Worm (Caenorhabditis elegans) whole organism, L1 larva: ENCODE measurements around the gene jkk-1.

Experiments used
- C16A3.4 ChIP-seq: fragments of 150-350 bp; optimal IDR thresholded peaks from 2 replicates; lab custom pipeline; 2014; ENCODE audit warnings: missing biosample characterization, missing genetic modification characterization
- C34B4.2 ChIP-seq: sonication (generic microtip); optimal IDR thresholded peaks from 2 replicates; lab custom pipeline; 2017; ENCODE audit warnings: mild to moderate bottlenecking, missing genetic modification characterization, missing compliant biosample characterization
- aha-1 ChIP-seq: fragments of 150-350 bp; optimal IDR thresholded peaks from 2 replicates; lab custom pipeline; 2014; ENCODE audit warnings: missing biosample characterization, missing genetic modification characterization
- alr-1 ChIP-seq: fragments of 200-800 bp; sonication (Bioruptor generic); optimal IDR thresholded peaks from 2 replicates; lab custom pipeline; 2018; ENCODE audit warnings: borderline replicate concordance, mild to moderate bottlenecking, missing genetic modification characterization, missing compliant biosample characterization
- aly-2 ChIP-seq: fragments of 150-350 bp; optimal IDR thresholded peaks from 2 replicates; lab custom pipeline; 2014; ENCODE audit warnings: missing biosample characterization, missing genetic modification characterization
- ama-1 ChIP-seq: fragments of 150-350 bp; optimal IDR thresholded peaks from 2 replicates; lab custom pipeline; 2014
- blmp-1 ChIP-seq: fragments of 150-350 bp; optimal IDR thresholded peaks from 2 replicates; lab custom pipeline; 2014; ENCODE audit warnings: missing biosample characterization, missing genetic modification characterization
- ceh-82 ChIP-seq, 3 experiments: fragments of 150-350 bp in 1 of 3; sonication (generic microtip) in 2 of 3; optimal IDR thresholded peaks; 2 replicates each; lab custom pipeline; 2014 to 2017; ENCODE audit warnings: missing biosample characterization in 3 of 3, missing genetic modification characterization in 3 of 3
- ceh-88 ChIP-seq: fragments of 200-800 bp; sonication (Bioruptor generic); IDR thresholded peaks from 2 replicates; pipeline ENCODE4 v1.3.6; 2022; ENCODE audit warnings: missing genetic modification characterization, missing compliant biosample characterization
- ceh-90 ChIP-seq: sonication (generic microtip); optimal IDR thresholded peaks from 2 replicates; lab custom pipeline; 2016; ENCODE audit warnings: missing genetic modification characterization, missing compliant biosample characterization
- dpl-1 ChIP-seq, 3 experiments: fragments of 150-350 bp in 2 of 3; sonication (generic microtip) in 1 of 3; optimal IDR thresholded peaks; 2 replicates each; lab custom pipeline; 2014 to 2017; ENCODE audit warnings: missing biosample characterization in 3 of 3, missing genetic modification characterization in 3 of 3, missing genetic modification reagents in 3 of 3
- egl-13 ChIP-seq: sonication (generic microtip); optimal IDR thresholded peaks from 2 replicates; lab custom pipeline; 2016; ENCODE audit warnings: missing genotype, missing genetic modification reagents, missing genetic modification characterization, missing compliant biosample characterization
- elt-2 ChIP-seq: sonication (generic microtip); optimal IDR thresholded peaks from 2 replicates; lab custom pipeline; 2016; ENCODE audit warnings: missing genetic modification characterization, mild to moderate bottlenecking, inconsistent platforms, missing compliant biosample characterization, missing genetic modification reagents
- elt-3 ChIP-seq, 6 experiments: fragments of 150-350 bp in 1 of 6; sonication (generic microtip); optimal IDR thresholded peaks; 2 replicates each; lab custom pipeline; 2017 to 2018; ENCODE audit warnings: missing biosample characterization in 6 of 6, missing genetic modification characterization in 6 of 6, inconsistent platforms in 1 of 6
- fkh-10 ChIP-seq: sonication (generic microtip); optimal IDR thresholded peaks from 2 replicates; lab custom pipeline; 2017; ENCODE audit warnings: missing biosample characterization, missing genetic modification reagents, missing genetic modification characterization
- hlh-17 ChIP-seq: fragments of 200-800 bp; sonication (Bioruptor generic); optimal IDR thresholded peaks from 2 replicates; lab custom pipeline; 2018; ENCODE audit warnings: missing genetic modification characterization, mild to moderate bottlenecking, missing compliant biosample characterization, moderate library complexity, borderline replicate concordance
- hlh-4 ChIP-seq: sonication (generic microtip); optimal IDR thresholded peaks from 2 replicates; lab custom pipeline; 2016; ENCODE audit warnings: mild to moderate bottlenecking, missing genetic modification characterization, missing compliant biosample characterization
- jun-1 ChIP-seq: fragments of 150-350 bp; optimal IDR thresholded peaks from 2 replicates; lab custom pipeline; 2014; ENCODE audit warnings: missing biosample characterization, missing genetic modification reagents, missing genetic modification characterization
- lin-13 ChIP-seq: fragments of 150-350 bp; optimal IDR thresholded peaks from 2 replicates; lab custom pipeline; 2014; ENCODE audit warnings: missing biosample characterization, missing genetic modification reagents, missing genetic modification characterization
- lin-14 ChIP-seq: fragments of 200-800 bp; sonication (Bioruptor generic); optimal IDR thresholded peaks from 2 replicates; lab custom pipeline; 2018; ENCODE audit warnings: mild to moderate bottlenecking, missing genetic modification characterization, moderate library complexity, missing compliant biosample characterization
- lin-15B ChIP-seq: fragments of 150-350 bp; sonication (generic microtip); optimal IDR thresholded peaks from 3 replicates; lab custom pipeline; 2014; ENCODE audit warnings: missing biosample characterization, missing genetic modification characterization
- lin-35 ChIP-seq, 2 experiments: fragments of 150-350 bp; optimal IDR thresholded peaks; 2 replicates each; lab custom pipeline; 2014; ENCODE audit warnings: missing biosample characterization in 2 of 2, missing genetic modification characterization in 2 of 2, missing genetic modification reagents in 2 of 2
- lsy-2 ChIP-seq, 2 experiments: fragments of 150-350 bp; optimal IDR thresholded peaks; 2 replicates each; lab custom pipeline; 2014; ENCODE audit warnings: missing biosample characterization in 2 of 2, missing genetic modification characterization in 2 of 2
- mab-9 ChIP-seq: fragments of 200-800 bp; sonication (Bioruptor generic); IDR thresholded peaks from 2 replicates; pipeline ENCODE4 v1.3.6; 2022; ENCODE audit warnings: missing genetic modification reagents, missing genetic modification characterization, missing compliant biosample characterization
- nhr-11 ChIP-seq: fragments of 150-350 bp; optimal IDR thresholded peaks from 2 replicates; lab custom pipeline; 2014; ENCODE audit warnings: missing biosample characterization, missing genetic modification characterization
- nhr-19 ChIP-seq: fragments of 200-800 bp; sonication (Bioruptor generic); conservative IDR thresholded peaks from 2 replicates; pipeline ENCODE4 v1.3.6; 2022; ENCODE audit warnings: missing genetic modification characterization, missing compliant biosample characterization
- nhr-28 ChIP-seq: fragments of 150-350 bp; optimal IDR thresholded peaks from 2 replicates; lab custom pipeline; 2014; ENCODE audit warnings: missing biosample characterization, missing genetic modification characterization
- nhr-47 ChIP-seq: sonication (generic microtip); optimal IDR thresholded peaks from 2 replicates; lab custom pipeline; 2016; ENCODE audit warnings: mild to moderate bottlenecking, missing genetic modification characterization, moderate library complexity, missing compliant biosample characterization
- nhr-71 ChIP-seq: sonication (generic microtip); optimal IDR thresholded peaks from 2 replicates; lab custom pipeline; 2016; ENCODE audit warnings: mild to moderate bottlenecking, missing genetic modification characterization, moderate library complexity, missing compliant biosample characterization
- nhr-84 ChIP-seq: sonication (generic microtip); optimal IDR thresholded peaks from 2 replicates; lab custom pipeline; 2017; ENCODE audit warnings: missing biosample characterization, missing genetic modification characterization
- nhr-85 ChIP-seq: sonication (generic microtip); peaks from one replicate; lab custom pipeline; 2016; ENCODE audit warnings: missing genetic modification characterization, inconsistent platforms, missing compliant biosample characterization
- nhr-90 ChIP-seq: sonication (generic microtip); optimal IDR thresholded peaks from 2 replicates; lab custom pipeline; 2016; ENCODE audit warnings: mild to moderate bottlenecking, missing genetic modification characterization, missing compliant biosample characterization; ENCODE audit not compliant: poor library complexity
- pag-3 ChIP-seq: sonication (generic microtip); optimal IDR thresholded peaks from 2 replicates; lab custom pipeline; 2017; ENCODE audit warnings: missing genetic modification characterization, mild to moderate bottlenecking, missing compliant biosample characterization, antibody characterized with exemption, borderline replicate concordance; ENCODE audit not compliant: insufficient read depth
- skn-1 ChIP-seq: fragments of 150-350 bp; optimal IDR thresholded peaks from 2 replicates; lab custom pipeline; 2014; ENCODE audit warnings: missing biosample characterization, missing genetic modification characterization
- snu-23 ChIP-seq: sonication (generic microtip); optimal IDR thresholded peaks from 2 replicates; lab custom pipeline; 2016; ENCODE audit warnings: missing genetic modification characterization, missing compliant biosample characterization
- sox-4 ChIP-seq: sonication (generic microtip); optimal IDR thresholded peaks from 2 replicates; lab custom pipeline; 2016; ENCODE audit warnings: missing genetic modification characterization, missing compliant biosample characterization
- sup-37 ChIP-seq: fragments of 200-800 bp; sonication (Bioruptor generic); optimal IDR thresholded peaks from 2 replicates; lab custom pipeline; 2018; ENCODE audit warnings: mild to moderate bottlenecking, missing genetic modification characterization, missing compliant biosample characterization
- tlp-1 ChIP-seq: fragments of 150-350 bp; optimal IDR thresholded peaks from 2 replicates; lab custom pipeline; 2014; ENCODE audit warnings: missing biosample characterization, missing genetic modification characterization
- unc-98 ChIP-seq: fragments of 200-800 bp; sonication (Bioruptor generic); IDR thresholded peaks from 2 replicates; pipeline ENCODE4 v1.3.6; 2022; ENCODE audit warnings: missing genetic modification characterization, missing compliant biosample characterization
- xbp-1 ChIP-seq: sonication (generic microtip); optimal IDR thresholded peaks from 2 replicates; lab custom pipeline; 2016; ENCODE audit warnings: missing genetic modification characterization, missing compliant biosample characterization
- zag-1 ChIP-seq: fragments of 150-350 bp; optimal IDR thresholded peaks from 2 replicates; lab custom pipeline; 2014; ENCODE audit warnings: missing biosample characterization, missing genetic modification characterization

jkk-1 gene

ce11 chrX:5360682-5361081 is 7.6 kb upstream of the jkk-1 start:
- TF ChIP-seq tlp-1 (tag; lab: Kevin White, UChicago) (no peak), sox-4 (tag; lab: Kevin White, UChicago) (no peak), nhr-90 (tag; lab: Kevin White, UChicago) (no peak), pag-3 (no peak), dpl-1 (GFP tag; optimal IDR thresholded peaks at IDR 0.05; lab: Kevin White, UChicago) (no peak), lin-14 (peak; percentile 8), C34B4.2 (tag; lab: Kevin White, UChicago) (no peak), C16A3.4 (no peak), blmp-1 (tag; lab: Kevin White, UChicago) (no peak)

ce11 chrX:5364222-5364621 is 4.0 kb upstream of the jkk-1 start, which contains the start of gene chtl-1:
Gene chtl-1, minus strand, starts transcription at chrX:5364322.
- TF ChIP-seq ama-1 (lab: Kevin White, UChicago) (no peak), xbp-1 (tag; lab: Kevin White, UChicago) (no peak), nhr-47 (tag; lab: Kevin White, UChicago) (no peak), nhr-19 (GFP tag; lab: Robert Waterston, UW) (no peak), unc-98 (GFP tag; lab: Robert Waterston, UW) (no peak), nhr-84 (tag; lab: Kevin White, UChicago) (no peak), jun-1 (tag; lab: Kevin White, UChicago) (no peak), egl-13 (tag; lab: Kevin White, UChicago) (no peak), lin-13 (no peak), sup-37 (GFP tag; lab: Kevin White, UChicago) (no peak), nhr-90 (tag; lab: Kevin White, UChicago) (no peak), ceh-82 (tag; optimal IDR thresholded peaks at IDR 0.05; lab: Kevin White, UChicago) (no peak), snu-23 (no peak), lin-15B (no peak), lin-14 (no peak), fkh-10 (GFP tag; lab: Kevin White, UChicago) (no peak), elt-3 (tag; optimal IDR thresholded peaks at IDR 0.05; lab: Kevin White, UChicago) (no peak)

DNA sequence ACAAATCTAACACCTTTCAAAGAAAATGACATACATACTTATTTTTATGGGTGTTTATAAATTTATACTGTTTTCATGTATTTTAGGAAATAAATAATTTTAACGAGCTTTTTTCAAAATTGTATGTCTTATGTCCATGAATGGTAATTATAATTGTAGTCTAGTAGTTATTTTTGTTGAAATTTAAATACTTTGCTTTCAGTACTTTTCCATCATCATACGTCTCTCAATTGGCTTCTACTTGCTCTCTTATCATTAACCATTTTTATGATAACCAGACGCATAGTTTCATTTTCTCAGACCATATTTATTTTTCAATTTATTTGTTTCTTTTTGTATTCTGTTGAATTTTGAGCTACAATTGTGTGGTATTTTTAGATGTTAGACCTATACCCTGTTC is 2.8 kb upstream of the jkk-1 start, which contains the start of gene F35C8.5:
Gene F35C8.5, plus strand, starts transcription at position 377 of the 400 bp plus-strand sequence.
- no peak for TF ChIP-seq blmp-1 (tag; lab: Kevin White, UChicago)
- no peak for TF ChIP-seq skn-1 (tag; lab: Kevin White, UChicago)
- no peak for TF ChIP-seq aly-2 (tag; lab: Kevin White, UChicago)
- TF ChIP-seq elt-2 (tag; lab: Kevin White, UChicago): peak; percentile 30
- no peak for TF ChIP-seq nhr-71 (tag; lab: Kevin White, UChicago)
- TF ChIP-seq zag-1 (tag; lab: Kevin White, UChicago): no peak
- TF ChIP-seq alr-1: no peak
- TF ChIP-seq lin-35 (GFP tag; optimal IDR thresholded peaks at IDR 0.05; lab: Kevin White, UChicago): peak in 1 of 2 experiments; percentile 8
- TF ChIP-seq hlh-4 (tag; lab: Kevin White, UChicago): no peak
- TF ChIP-seq hlh-17: no peak
- no peak for TF ChIP-seq lin-14
- no peak for TF ChIP-seq ceh-88 (GFP tag; lab: Robert Waterston, UW)
- TF ChIP-seq nhr-11 (tag; lab: Kevin White, UChicago): no peak
- TF ChIP-seq sup-37 (GFP tag; lab: Kevin White, UChicago): no peak
- TF ChIP-seq ceh-90 (tag; lab: Kevin White, UChicago): no peak
- no peak for TF ChIP-seq nhr-85

ce11 chrX:5366613-5367012 is 1.7 kb upstream of the jkk-1 start:
- TF ChIP-seq nhr-28: no peak
- TF ChIP-seq xbp-1 (tag; lab: Kevin White, UChicago): no peak
- no peak for TF ChIP-seq mab-9 (GFP tag; lab: Robert Waterston, UW)
- TF ChIP-seq aha-1: no peak
- TF ChIP-seq lin-14: no peak
- TF ChIP-seq lin-35 (GFP tag; optimal IDR thresholded peaks at IDR 0.05; lab: Kevin White, UChicago): no peak
- no peak for TF ChIP-seq ceh-90 (tag; lab: Kevin White, UChicago)
- TF ChIP-seq sox-4 (tag; lab: Kevin White, UChicago): no peak
- no peak for TF ChIP-seq lsy-2 (tag; optimal IDR thresholded peaks at IDR 0.05; lab: Kevin White, UChicago)
